Worm (Caenorhabditis elegans) whole organism, L2 larva: ENCODE measurements around the gene F29G9.1.

Experiments
- C34F6.9 ChIP-seq: fragments of 150-350 bp; optimal IDR thresholded peaks from 2 replicates; lab custom pipeline; 2014; ENCODE audit warnings: missing biosample characterization, missing genetic modification characterization
- F13H6.1 ChIP-seq: sonication (generic microtip); optimal IDR thresholded peaks from 2 replicates; lab custom pipeline; 2016; ENCODE audit warnings: missing genetic modification characterization, missing compliant biosample characterization
- R02D3.7 ChIP-seq: fragments of 150-350 bp; optimal IDR thresholded peaks from 2 replicates; lab custom pipeline; 2014; ENCODE audit warnings: missing biosample characterization, missing genetic modification characterization
- Y55F3AM.14 ChIP-seq: fragments of 200-800 bp; sonication (Bioruptor generic); optimal IDR thresholded peaks from 2 replicates; lab custom pipeline; 2018; ENCODE audit warnings: mild to moderate bottlenecking, missing genetic modification characterization, missing compliant biosample characterization
- ZK546.5 ChIP-seq: sonication (generic microtip); optimal IDR thresholded peaks from 2 replicates; lab custom pipeline; 2017; ENCODE audit warnings: missing biosample characterization, missing genetic modification characterization
- alr-1 ChIP-seq: fragments of 150-350 bp; optimal IDR thresholded peaks from 2 replicates; lab custom pipeline; 2014; ENCODE audit warnings: missing biosample characterization, missing genetic modification characterization
- aly-2 ChIP-seq: fragments of 150-350 bp; optimal IDR thresholded peaks from 2 replicates; lab custom pipeline; 2014; ENCODE audit warnings: missing biosample characterization, missing genetic modification characterization
- ama-1 ChIP-seq: fragments of 150-350 bp; optimal IDR thresholded peaks from 2 replicates; lab custom pipeline; 2018; ENCODE audit warnings: inconsistent platforms
- blmp-1 ChIP-seq: sonication (generic microtip); optimal IDR thresholded peaks from 2 replicates; lab custom pipeline; 2017; ENCODE audit warnings: missing genetic modification characterization, mild to moderate bottlenecking, missing compliant biosample characterization, antibody characterized with exemption, moderate library complexity; ENCODE audit not compliant: insufficient read depth
- ceh-16 ChIP-seq: fragments of 150-350 bp; optimal IDR thresholded peaks from 2 replicates; lab custom pipeline; 2014; ENCODE audit warnings: missing biosample characterization, missing genetic modification characterization
- ceh-82 ChIP-seq: fragments of 150-350 bp; optimal IDR thresholded peaks from 2 replicates; lab custom pipeline; 2014; ENCODE audit warnings: missing biosample characterization, missing genetic modification characterization
- crh-2 ChIP-seq: sonication (generic microtip); optimal IDR thresholded peaks from 2 replicates; lab custom pipeline; 2017; ENCODE audit warnings: missing biosample characterization, missing genetic modification characterization
- dmd-4 ChIP-seq: sonication (generic microtip); optimal IDR thresholded peaks from 2 replicates; lab custom pipeline; 2017; ENCODE audit warnings: missing biosample characterization, missing genetic modification characterization
- egl-27 ChIP-seq: sonication (generic microtip); optimal IDR thresholded peaks from 3 replicates; lab custom pipeline; 2017; ENCODE audit warnings: missing biosample characterization, missing genetic modification reagents, missing genetic modification characterization
- elt-1 ChIP-seq: fragments of 150-350 bp; optimal IDR thresholded peaks from 2 replicates; lab custom pipeline; 2014; ENCODE audit warnings: missing biosample characterization, missing genetic modification characterization
- elt-3 ChIP-seq: sonication (generic microtip); optimal IDR thresholded peaks from 2 replicates; lab custom pipeline; 2017; ENCODE audit warnings: missing biosample characterization, missing genetic modification characterization
- fos-1 ChIP-seq: fragments of 150-350 bp; optimal IDR thresholded peaks from 2 replicates; lab custom pipeline; 2014; ENCODE audit warnings: missing biosample characterization, missing genetic modification characterization
- gmeb-1 ChIP-seq: fragments of 150-350 bp; optimal IDR thresholded peaks from 2 replicates; lab custom pipeline; 2014; ENCODE audit warnings: missing biosample characterization, missing genetic modification characterization
- lin-11 ChIP-seq: fragments of 150-350 bp; sonication (generic microtip); optimal IDR thresholded peaks from 2 replicates; lab custom pipeline; 2014; ENCODE audit warnings: missing biosample characterization, missing genetic modification characterization, inconsistent platforms, mixed read lengths
- lin-13 ChIP-seq: fragments of 150-350 bp; optimal IDR thresholded peaks from 2 replicates; lab custom pipeline; 2014; ENCODE audit warnings: missing biosample characterization, missing genetic modification reagents, missing genetic modification characterization
- lin-39 ChIP-seq: fragments of 150-350 bp; optimal IDR thresholded peaks from 2 replicates; lab custom pipeline; 2014; ENCODE audit warnings: missing biosample characterization, missing genetic modification reagents, missing genetic modification characterization
- lsy-2 ChIP-seq, 2 experiments: fragments of 150-350 bp in 1 of 2; sonication (generic microtip) in 1 of 2; optimal IDR thresholded peaks; 2 replicates each; lab custom pipeline; 2014 to 2017; ENCODE audit warnings: missing biosample characterization in 2 of 2, missing genetic modification characterization in 2 of 2
- mab-5 ChIP-seq: fragments of 150-350 bp; optimal IDR thresholded peaks from 2 replicates; lab custom pipeline; 2014; ENCODE audit warnings: missing biosample characterization, missing genetic modification characterization
- mbf-1 ChIP-seq: sonication (generic microtip); optimal IDR thresholded peaks from 2 replicates; lab custom pipeline; 2017; ENCODE audit warnings: missing biosample characterization, missing genetic modification characterization
- mdl-1 ChIP-seq, 2 experiments: fragments of 150-350 bp in 1 of 2; sonication (generic microtip) in 1 of 2; optimal IDR thresholded peaks; 2 replicates each; lab custom pipeline; 2017; ENCODE audit warnings: missing biosample characterization in 2 of 2, missing genetic modification characterization in 2 of 2
- nhr-10 ChIP-seq: sonication (generic microtip); optimal IDR thresholded peaks from 2 replicates; lab custom pipeline; 2017; ENCODE audit warnings: missing biosample characterization, missing genetic modification characterization
- nhr-11 ChIP-seq: fragments of 150-350 bp; optimal IDR thresholded peaks from 2 replicates; lab custom pipeline; 2014; ENCODE audit warnings: missing biosample characterization, missing genetic modification characterization
- nhr-12 ChIP-seq: fragments of 150-350 bp; optimal IDR thresholded peaks from 2 replicates; lab custom pipeline; 2014; ENCODE audit warnings: missing biosample characterization, missing genetic modification characterization
- nhr-129 ChIP-seq: fragments of 150-350 bp; optimal IDR thresholded peaks from 2 replicates; lab custom pipeline; 2014; ENCODE audit warnings: missing biosample characterization, missing genetic modification characterization
- nhr-21 ChIP-seq: fragments of 150-350 bp; optimal IDR thresholded peaks from 2 replicates; lab custom pipeline; 2014; ENCODE audit warnings: missing biosample characterization, missing genetic modification characterization
- nhr-23 ChIP-seq: fragments of 150-350 bp; optimal IDR thresholded peaks from 2 replicates; lab custom pipeline; 2014; ENCODE audit warnings: missing biosample characterization, missing genetic modification reagents, missing genetic modification characterization
- nhr-237 ChIP-seq: fragments of 150-350 bp; optimal IDR thresholded peaks from 2 replicates; lab custom pipeline; 2014; ENCODE audit warnings: missing biosample characterization, missing genetic modification characterization
- nhr-25 ChIP-seq: fragments of 150-350 bp; sonication (generic microtip); optimal IDR thresholded peaks from 3 replicates; lab custom pipeline; 2014; ENCODE audit warnings: missing biosample characterization, missing genetic modification characterization
- nhr-6 ChIP-seq: fragments of 150-350 bp; optimal IDR thresholded peaks from 2 replicates; lab custom pipeline; 2014; ENCODE audit warnings: missing biosample characterization, missing genetic modification characterization
- nhr-77 ChIP-seq: fragments of 150-350 bp; optimal IDR thresholded peaks from 2 replicates; lab custom pipeline; 2014; ENCODE audit warnings: missing biosample characterization, missing genetic modification characterization
- peb-1 ChIP-seq: fragments of 150-350 bp; optimal IDR thresholded peaks from 2 replicates; lab custom pipeline; 2014; ENCODE audit warnings: missing biosample characterization, missing genetic modification characterization
- sem-4 ChIP-seq: fragments of 150-350 bp; optimal IDR thresholded peaks from 2 replicates; lab custom pipeline; 2014; ENCODE audit warnings: missing biosample characterization, missing genetic modification reagents, missing genetic modification characterization
- skn-1 ChIP-seq: sonication (generic microtip); optimal IDR thresholded peaks from 2 replicates; lab custom pipeline; 2017; ENCODE audit warnings: missing biosample characterization, missing genetic modification characterization
- sma-3 ChIP-seq: sonication (generic microtip); optimal IDR thresholded peaks from 2 replicates; lab custom pipeline; 2016; ENCODE audit warnings: missing genetic modification reagents, missing genetic modification characterization, missing compliant biosample characterization
- sma-9 ChIP-seq, 2 experiments: fragments of 150-350 bp in 1 of 2; sonication (generic microtip) in 1 of 2; optimal IDR thresholded peaks; 2 replicates each; lab custom pipeline; 2014 to 2016; ENCODE audit warnings: missing genetic modification characterization in 2 of 2, mild to moderate bottlenecking in 1 of 2, missing biosample characterization in 1 of 2, missing compliant biosample characterization in 1 of 2, missing genetic modification reagents in 1 of 2, moderate library complexity in 1 of 2
- snpc-4 ChIP-seq: fragments of 150-350 bp; optimal IDR thresholded peaks from 2 replicates; lab custom pipeline; 2014; ENCODE audit warnings: missing biosample characterization, missing genetic modification characterization
- unc-39 ChIP-seq: fragments of 150-350 bp; optimal IDR thresholded peaks from 2 replicates; lab custom pipeline; 2014; ENCODE audit warnings: missing biosample characterization, missing genetic modification characterization
- unc-55 ChIP-seq: fragments of 150-350 bp; sonication (generic microtip); optimal IDR thresholded peaks from 3 replicates; lab custom pipeline; 2014; ENCODE audit warnings: missing biosample characterization, missing genetic modification reagents, missing genetic modification characterization
- unc-62 ChIP-seq: fragments of 150-350 bp; optimal IDR thresholded peaks from 2 replicates; lab custom pipeline; 2014; ENCODE audit warnings: missing biosample characterization, missing genetic modification reagents, missing genetic modification characterization
- zag-1 ChIP-seq: fragments of 150-350 bp; optimal IDR thresholded peaks from 2 replicates; lab custom pipeline; 2014; ENCODE audit warnings: missing biosample characterization, missing genetic modification characterization
- ztf-1 ChIP-seq: fragments of 200-800 bp; sonication (Bioruptor generic); conservative IDR thresholded peaks from 2 replicates; pipeline ENCODE4 v1.3.6; 2022; ENCODE audit warnings: missing genetic modification characterization, missing compliant biosample characterization
- ztf-11 ChIP-seq: sonication (generic microtip); optimal IDR thresholded peaks from 2 replicates; lab custom pipeline; 2017; ENCODE audit warnings: missing biosample characterization, missing genetic modification characterization
- ztf-4 ChIP-seq: fragments of 150-350 bp; optimal IDR thresholded peaks from 2 replicates; lab custom pipeline; 2014; ENCODE audit warnings: missing biosample characterization, missing genetic modification characterization

F29G9.1 gene

ce11 chrV:6016097-6016496 is 22.8 kb upstream of the F29G9.1 start:
- TF ChIP-seq sem-4 (tag; lab: Kevin White, UChicago): no peak

- TF ChIP-seq lin-39 (tag; lab: Kevin White, UChicago) (no peak), skn-1 (tag; lab: Kevin White, UChicago) (peak; percentile 99), gmeb-1 (tag; lab: Kevin White, UChicago) (peak; percentile 84), fos-1 (no peak), mbf-1 (no peak), snpc-4 (tag; lab: Kevin White, UChicago) (peak; percentile 71), elt-3 (tag; lab: Kevin White, UChicago) (no peak), unc-55 (GFP tag; lab: Kevin White, UChicago) (peak; percentile 96), R02D3.7 (tag; lab: Kevin White, UChicago) (no peak), lin-11 (tag; lab: Kevin White, UChicago) (no peak), ZK546.5 (no peak), lin-13 (GFP tag; lab: Kevin White, UChicago) (peak; percentile 84), nhr-129 (peak; percentile 87), egl-27 (tag; lab: Kevin White, UChicago) (peak; percentile 25), sem-4 (tag; lab: Kevin White, UChicago) (peak; percentile 84), elt-1 (tag; lab: Kevin White, UChicago) (no peak), unc-39 (tag; lab: Kevin White, UChicago) (no peak), C34F6.9 (tag; lab: Kevin White, UChicago) (peak; percentile 94), mdl-1 (tag; optimal IDR thresholded peaks at IDR 0.05; lab: Kevin White, UChicago) (peak in 1 of 2 experiments; percentile 18), F13H6.1 (tag; lab: Kevin White, UChicago) (peak; percentile 76), zag-1 (tag; lab: Kevin White, UChicago) (peak; percentile 20), nhr-21 (tag; lab: Kevin White, UChicago) (peak; percentile 69), nhr-25 (tag; lab: Kevin White, UChicago) (peak; percentile 68), ztf-11 (tag; lab: Kevin White, UChicago) (no peak), ceh-82 (no peak), nhr-23 (tag; lab: Kevin White, UChicago) (no peak), dmd-4 (no peak), nhr-12 (no peak), lsy-2 (tag; optimal IDR thresholded peaks at IDR 0.05; lab: Kevin White, UChicago) (peak; percentile 58 to 90), crh-2 (peak; percentile 93), aly-2 (no peak), nhr-11 (tag; lab: Kevin White, UChicago) (no peak), ztf-1 (GFP tag; lab: Robert Waterston, UW) (no peak), nhr-237 (tag; lab: Kevin White, UChicago) (no peak), sma-3 (peak; percentile 83), peb-1 (tag; lab: Kevin White, UChicago) (no peak), alr-1 (tag; lab: Kevin White, UChicago) (no peak), ceh-16 (tag; lab: Kevin White, UChicago) (peak; percentile 11), mab-5 (tag; lab: Kevin White, UChicago) (peak; percentile 84), ama-1 (lab: Kevin White, UChicago) (peak; percentile 71), nhr-77 (tag; lab: Kevin White, UChicago) (no peak), unc-62 (no peak), Y55F3AM.14 (GFP tag; lab: Kevin White, UChicago) (no peak), nhr-10 (tag; lab: Kevin White, UChicago) (no peak), ztf-4 (tag; lab: Kevin White, UChicago) (peak; percentile 68), nhr-6 (tag; lab: Kevin White, UChicago) (peak; percentile 85), blmp-1 (peak; percentile 59), sma-9 (GFP tag; optimal IDR thresholded peaks at IDR 0.05; lab: Kevin White, UChicago) (peak; percentile 89), sma-9 (tag; optimal IDR thresholded peaks at IDR 0.05; lab: Kevin White, UChicago) (no peak)
These were observed 21.3 kb upstream of the F29G9.1 start, which contains the start of the genes rpt-2 and aps-1 for ce11 chrV:6017630-6018029. TSS of gene rpt-2 (minus strand) at chrV:6017669. TSS of gene aps-1 (plus strand) at chrV:6017970.
